Fruit fly (Drosophila melanogaster): ENCODE measurements around the gene Cyp4ae1.

Cyp4ae1 gene

dm6 chrX:2135868-2136787 lies 42.7 kb upstream of the Cyp4ae1 start (continued):
- TF ChIP-seq cas (GFP tag; IDR thresholded peaks at IDR 0.05) = no peak
- TF ChIP-seq pnt (GFP tag; optimal IDR thresholded peaks at IDR 0.05) = peak; percentile 42
- peak; percentile 3 for TF ChIP-seq her (GFP tag; optimal IDR thresholded peaks at IDR 0.05)
- TF ChIP-seq CG4360 (GFP tag; IDR thresholded peaks at IDR 0.05) = no peak
- TF ChIP-seq CG6254 (GFP tag; optimal IDR thresholded peaks at IDR 0.05) = no peak
- peak; percentile 49 for TF ChIP-seq Drgx (GFP tag; IDR thresholded peaks at IDR 0.05)
- peak; percentile 11; the same call in 1 of the 2 replicates for TF ChIP-seq CG6272 (GFP tag; IDR thresholded peaks at IDR 0.05)
- no peak for TF ChIP-seq Fer3 (tag; optimal IDR thresholded peaks at IDR 0.05)
- TF ChIP-seq crc (GFP tag; optimal IDR thresholded peaks at IDR 0.05) = no peak
- 0 out of 2 replicates have a peak, but pooled peaks have one; percentile 7 for TF ChIP-seq CG14014 (GFP tag; IDR thresholded peaks at IDR 0.05)
- no peak for TF ChIP-seq danr (GFP tag; IDR thresholded peaks at IDR 0.05)
- peak; percentile 15 for TF ChIP-seq CG12942 (GFP tag; optimal IDR thresholded peaks at IDR 0.05)
- TF ChIP-seq CG12104 (GFP tag; optimal IDR thresholded peaks at IDR 0.05) = no peak
- no peak for TF ChIP-seq CG11085 (GFP tag; IDR thresholded peaks at IDR 0.05)
- peak; percentile 56 for TF ChIP-seq CG30403 (GFP tag; optimal IDR thresholded peaks at IDR 0.05)
- no peak for TF ChIP-seq CTCF (GFP tag; optimal IDR thresholded peaks at IDR 0.05)
- TF ChIP-seq CG6854 (GFP tag; optimal IDR thresholded peaks at IDR 0.05) = no peak
- TF ChIP-seq HLH3B (GFP tag; IDR thresholded peaks at IDR 0.05) = 0 out of 2 replicates have a peak, but pooled peaks have one; percentile 28
- 0 out of 2 replicates have a peak, but pooled peaks have one; percentile 22 for TF ChIP-seq NFAT (GFP tag; IDR thresholded peaks at IDR 0.05)
- TF ChIP-seq hb (GFP tag; IDR thresholded peaks at IDR 0.05; ENCODE audit: partially characterized antibody) = no peak
- no peak for TF ChIP-seq BtbVII (GFP tag; optimal IDR thresholded peaks at IDR 0.05)
- TF ChIP-seq CG7987 (GFP tag; optimal IDR thresholded peaks at IDR 0.05) = no peak
- TF ChIP-seq emc (GFP tag; optimal IDR thresholded peaks at IDR 0.05) = no peak
- no peak for TF ChIP-seq trh (GFP tag; optimal IDR thresholded peaks at IDR 0.05)
- TF ChIP-seq pita (GFP tag; optimal IDR thresholded peaks at IDR 0.05) = no peak
- peak; percentile 27 for TF ChIP-seq CG18619 (GFP tag; optimal IDR thresholded peaks at IDR 0.05)
- no peak for TF ChIP-seq ase (GFP tag; IDR thresholded peaks at IDR 0.05)
- TF ChIP-seq phol (tag; optimal IDR thresholded peaks at IDR 0.05) = peak; percentile 40
- peak; percentile 20 for TF ChIP-seq ash1 (GFP tag; optimal IDR thresholded peaks at IDR 0.05)
- TF ChIP-seq usp (GFP tag; optimal IDR thresholded peaks at IDR 0.05) = no peak
- TF ChIP-seq CG8359 (GFP tag; optimal IDR thresholded peaks at IDR 0.05; ENCODE audit: borderline replicate concordance) = peak; percentile 10
- TF ChIP-seq HmgD (GFP tag; optimal IDR thresholded peaks at IDR 0.05) = no peak
- peak; percentile 47 for TF ChIP-seq Xbp1 (GFP tag; optimal IDR thresholded peaks at IDR 0.05)
- no peak for TF ChIP-seq Max (GFP tag; optimal IDR thresholded peaks at IDR 0.05)
- no peak for TF ChIP-seq Atf-2 (GFP tag; optimal IDR thresholded peaks at IDR 0.05)
- TF ChIP-seq ftz-f1 (GFP tag; optimal IDR thresholded peaks at IDR 0.05) = no peak
- TF ChIP-seq HLH4C (GFP tag; IDR thresholded peaks at IDR 0.05; ENCODE audit: partially characterized antibody) = no peak
- TF ChIP-seq dmrt99B (tag; optimal IDR thresholded peaks at IDR 0.05) = peak; percentile 46
- TF ChIP-seq CG13424 (tag; optimal IDR thresholded peaks at IDR 0.05) = peak; percentile 45
- no peak for TF ChIP-seq Sry-δ (GFP tag; optimal IDR thresholded peaks at IDR 0.05)
- TF ChIP-seq HHEX (GFP tag; optimal IDR thresholded peaks at IDR 0.05) = no peak
- TF ChIP-seq schlank (tag; optimal IDR thresholded peaks at IDR 0.05) = no peak
- no peak; the same call in 1 of the 2 replicates for TF ChIP-seq stc (GFP tag; IDR thresholded peaks at IDR 0.05)
- peak; percentile 1 for TF ChIP-seq CG4617 (GFP tag; optimal IDR thresholded peaks at IDR 0.05; ENCODE audit: borderline replicate concordance)
- TF ChIP-seq CG10462 (GFP tag; optimal IDR thresholded peaks at IDR 0.05) = no peak
- TF ChIP-seq fd96Cb (tag; optimal IDR thresholded peaks at IDR 0.05) = peak; percentile 23
- peak; percentile 50 for TF ChIP-seq slp2 (GFP tag; optimal IDR thresholded peaks at IDR 0.05)
- TF ChIP-seq amos (GFP tag; IDR thresholded peaks at IDR 0.05; ENCODE audit: partially characterized antibody) = no peak
- TF ChIP-seq Asciz (GFP tag; optimal IDR thresholded peaks at IDR 0.05) = no peak
